Fruit fly (Drosophila melanogaster) whole organism, pupa: ENCODE results near the gene CG15597.

Experiments
- CG12605 ChIP-seq: fragments of 200-800 bp; sonication (Bioruptor generic); IDR thresholded peaks from 2 replicates; pipeline ENCODE4 v1.3.6; 2022; ENCODE audit warnings: missing biosample characterization, missing genetic modification characterization
- CG14655 ChIP-seq: fragments of 200-800 bp; sonication (Bioruptor generic); optimal IDR thresholded peaks from 3 replicates; lab custom pipeline; 2017; ENCODE audit warnings: mild to moderate bottlenecking, missing biosample characterization, missing genetic modification reagents, missing genetic modification characterization
- CG32121 ChIP-seq: fragments of 200-800 bp; sonication (Bioruptor generic); IDR thresholded peaks from 2 replicates; pipeline ENCODE4 v1.3.6; 2022; ENCODE audit warnings: missing biosample characterization, missing genetic modification characterization
- CG8159 ChIP-seq: fragments of 200-800 bp; sonication (Bioruptor generic); optimal IDR thresholded peaks from 3 replicates; lab custom pipeline; 2018; ENCODE audit warnings: missing biosample characterization, mild to moderate bottlenecking, missing genetic modification characterization, moderate library complexity
- CG9948 ChIP-seq: fragments of 200-800 bp; sonication (Bioruptor generic); optimal IDR thresholded peaks from 2 replicates; lab custom pipeline; 2018; ENCODE audit warnings: missing biosample characterization, mild to moderate bottlenecking, missing genetic modification characterization, moderate library complexity
- D1 ChIP-seq: fragments of 200-800 bp; sonication (Bioruptor generic); optimal IDR thresholded peaks from 2 replicates; lab custom pipeline; 2018; ENCODE audit warnings: missing biosample characterization, mild to moderate bottlenecking, missing genetic modification characterization, moderate library complexity
- EcR ChIP-seq: fragments of 200-800 bp; sonication (Bioruptor generic); optimal IDR thresholded peaks from 3 replicates; lab custom pipeline; 2019; ENCODE audit warnings: missing biosample characterization, missing genetic modification characterization, mild to moderate bottlenecking, moderate library complexity, missing genetic modification reagents
- Ets98B ChIP-seq: fragments of 200-800 bp; sonication (Bioruptor generic); IDR thresholded peaks from 2 replicates; pipeline ENCODE4 v1.3.6; 2022; ENCODE audit warnings: missing biosample characterization, missing genetic modification characterization
- Pif1B ChIP-seq: fragments of 200-800 bp; sonication (Bioruptor generic); optimal IDR thresholded peaks from 3 replicates; lab custom pipeline; 2016; ENCODE audit warnings: missing biosample characterization, missing genetic modification characterization

dm6 chr3R:6287433-6287832 lies 2.4 kb upstream of the CG15597 start, which contains the start of gene CG15594:
- TF ChIP-seq Pif1B = no peak
- TF ChIP-seq D1 = no peak
- TF ChIP-seq CG8159 (tag; lab: Kevin White, UChicago) = no peak
- TF ChIP-seq CG12605 (GFP tag; lab: Robert Waterston, UW) = no peak
- TF ChIP-seq CG14655 (GFP tag; lab: Kevin White, UChicago) = no peak
- no peak for TF ChIP-seq CG32121
- no peak for TF ChIP-seq EcR (GFP tag; lab: Kevin White, UChicago)
- no peak for TF ChIP-seq Ets98B (GFP tag; lab: Robert Waterston, UW)
- TF ChIP-seq CG9948 (tag; lab: Kevin White, UChicago) = no peak
